Fruit fly (Drosophila melanogaster) whole organism, adult: ENCODE results near the gene Ptx1.

ENCODE experiments used
- CG1620 ChIP-seq: fragments of 200-800 bp; sonication (Bioruptor generic); optimal IDR thresholded peaks from 2 replicates; lab custom pipeline; 2016; ENCODE audit warnings: missing biosample characterization, missing genetic modification characterization
- CG33017 ChIP-seq: fragments of 200-800 bp; sonication (Bioruptor generic); optimal IDR thresholded peaks from 2 replicates; lab custom pipeline; 2018; ENCODE audit warnings: missing biosample characterization, mild to moderate bottlenecking, missing genetic modification characterization, moderate library complexity
- Clk ChIP-seq: fragments of 200-800 bp; sonication (Bioruptor generic); optimal IDR thresholded peaks from 2 replicates; lab custom pipeline; 2017; ENCODE audit warnings: missing biosample characterization, missing genetic modification characterization
- bab1 ChIP-seq: fragments of 200-800 bp; sonication (Bioruptor generic); optimal IDR thresholded peaks from 3 replicates; lab custom pipeline; 2019; ENCODE audit warnings: missing biosample characterization, mild to moderate bottlenecking, missing genetic modification characterization, moderate library complexity
- cic ChIP-seq: fragments of 200-800 bp; sonication (Bioruptor generic); optimal IDR thresholded peaks from 2 replicates; lab custom pipeline; 2017; ENCODE audit warnings: missing biosample characterization, mild to moderate bottlenecking, missing genetic modification characterization, moderate library complexity
- kay ChIP-seq: fragments of 200-800 bp; sonication (Bioruptor generic); peaks from one replicate; lab custom pipeline; 2016; ENCODE audit warnings: missing biosample characterization, missing genetic modification characterization, borderline replicate concordance
- ovo ChIP-seq: fragments of 200-800 bp; sonication (Bioruptor generic); optimal IDR thresholded peaks from 2 replicates; lab custom pipeline; 2016; ENCODE audit warnings: missing biosample characterization, missing genetic modification characterization
- pad ChIP-seq: fragments of 200-800 bp; sonication (Bioruptor generic); optimal IDR thresholded peaks from 3 replicates; lab custom pipeline; 2017; ENCODE audit warnings: missing biosample characterization, missing genetic modification characterization, mild to moderate bottlenecking, moderate library complexity, missing genetic modification reagents
- tj ChIP-seq: fragments of 200-800 bp; sonication (Bioruptor generic); optimal IDR thresholded peaks from 3 replicates; lab custom pipeline; 2017; ENCODE audit warnings: missing biosample characterization, mild to moderate bottlenecking, missing genetic modification characterization, moderate library complexity

DNA sequence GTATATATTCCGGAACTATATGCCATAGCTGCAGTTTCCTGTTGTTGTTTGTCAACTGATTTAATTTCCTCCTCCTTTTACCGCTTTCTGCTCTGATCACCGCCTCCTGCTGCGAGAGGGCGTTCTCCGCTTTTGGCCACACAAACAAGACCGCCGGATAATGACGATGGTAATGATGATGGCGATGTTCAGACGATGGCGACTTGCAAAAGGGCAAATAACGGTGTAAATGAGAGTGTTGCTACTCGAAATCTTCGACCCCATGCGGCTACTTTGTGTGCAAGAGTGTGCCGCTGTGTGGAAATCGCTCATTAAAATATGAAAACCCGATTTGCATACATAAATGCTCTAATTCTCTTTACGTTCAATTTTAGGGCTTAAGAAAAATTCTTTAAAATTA, 46.7 kb upstream of the Ptx1 start:
- no peak for TF ChIP-seq kay (GFP tag; lab: Kevin White, UChicago)
- TF ChIP-seq CG1620 (GFP tag; lab: Kevin White, UChicago), result no peak
- no peak for TF ChIP-seq CG33017 (tag; lab: Kevin White, UChicago)
- no peak for TF ChIP-seq Clk
- TF ChIP-seq tj (GFP tag; lab: Kevin White, UChicago), result no peak
- TF ChIP-seq pad (GFP tag; lab: Kevin White, UChicago), result no peak
- no peak for TF ChIP-seq cic
- no peak for TF ChIP-seq ovo
- no peak for TF ChIP-seq bab1 (GFP tag; lab: Kevin White, UChicago)
